Fruit fly (Drosophila melanogaster): ENCODE results near the gene CG13085.

The CG13085 gene

dm6 chr2L:19380630-19381029 is 43.2 kb upstream of the CG13085 start, which contains the start of gene CG17350:
Gene CG17350, plus strand, starts transcription at chr2L:19380930.
- TF ChIP-seq pan (optimal IDR thresholded peaks at IDR 0.05), result no peak
- no peak for TF ChIP-seq dmrt93B (GFP tag; optimal IDR thresholded peaks at IDR 0.05)
- no peak for TF ChIP-seq rgr (GFP tag; optimal IDR thresholded peaks at IDR 0.05)

DNA sequence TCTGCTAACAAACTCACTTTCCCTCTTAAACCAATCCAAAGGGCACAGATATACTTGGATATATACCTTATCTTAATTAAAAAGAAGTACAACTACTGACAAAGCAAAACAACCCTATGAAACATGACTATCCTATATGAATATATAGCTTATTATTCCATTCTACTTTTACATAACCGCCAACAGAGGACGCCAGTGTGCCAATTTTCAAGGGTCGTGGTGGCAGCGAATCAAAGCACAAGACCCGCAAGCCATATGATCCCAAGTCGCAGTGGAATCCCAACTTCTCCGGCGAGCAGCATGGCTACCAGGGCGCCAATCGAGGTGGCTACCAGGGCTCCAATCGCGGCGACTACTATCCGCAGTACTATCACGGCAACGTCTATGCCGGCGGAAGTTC is 41.5 kb upstream of the CG13085 start:
- TF ChIP-seq Sp1 (GFP tag; optimal IDR thresholded peaks at IDR 0.05) (no peak), Hr83 (GFP tag; optimal IDR thresholded peaks at IDR 0.05; ENCODE audit: poor library complexity, severe bottlenecking) (no peak), Abd-B (GFP tag; optimal IDR thresholded peaks at IDR 0.05) (no peak), psq (GFP tag; optimal IDR thresholded peaks at IDR 0.05) (no peak), usp (GFP tag; optimal IDR thresholded peaks at IDR 0.05) (no peak), Hr78 (GFP tag; optimal IDR thresholded peaks at IDR 0.05) (no peak), brk (GFP tag; optimal IDR thresholded peaks at IDR 0.05) (no peak), CG9705 (GFP tag; optimal IDR thresholded peaks at IDR 0.05) (no peak), tai (GFP tag; optimal IDR thresholded peaks at IDR 0.05) (no peak), pan (optimal IDR thresholded peaks at IDR 0.05) (no peak), sage (GFP tag; optimal IDR thresholded peaks at IDR 0.05) (no peak), Mio (GFP tag; optimal IDR thresholded peaks at IDR 0.05) (no peak), CG32264 (GFP tag; optimal IDR thresholded peaks at IDR 0.05) (no peak), foxo (GFP tag; optimal IDR thresholded peaks at IDR 0.05) (no peak), GATAd (GFP tag; optimal IDR thresholded peaks at IDR 0.05) (no peak), dsf (GFP tag; optimal IDR thresholded peaks at IDR 0.05; ENCODE audit: borderline replicate concordance) (no peak)

DNA sequence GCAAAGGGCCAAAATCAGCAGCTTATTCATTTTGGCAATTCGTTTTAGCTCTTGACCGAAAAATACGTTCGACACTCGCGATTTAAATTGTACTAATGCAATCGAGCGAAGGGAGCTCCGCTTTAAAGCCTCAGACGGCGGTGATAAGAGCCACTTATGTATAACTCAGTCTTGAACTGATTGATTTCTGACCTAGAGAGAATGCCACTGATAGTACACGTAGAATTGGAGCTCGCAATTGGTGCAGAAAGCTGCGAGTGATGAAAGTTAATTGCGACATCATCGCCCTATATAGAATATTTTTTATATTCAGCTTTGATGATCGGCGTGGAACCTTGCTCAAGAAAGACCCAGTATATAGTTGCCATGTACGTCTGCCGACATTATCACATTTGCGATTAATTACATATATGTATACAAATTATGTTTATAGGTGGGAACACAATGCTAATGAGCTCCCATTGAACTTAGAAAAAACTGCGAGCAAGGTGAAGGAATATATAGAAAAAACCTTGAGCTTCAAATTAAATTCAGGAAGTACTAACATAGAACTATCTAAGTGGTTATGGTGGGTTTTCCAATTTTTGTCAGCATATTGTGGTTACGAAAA is 37.6 kb upstream of the CG13085 start, which contains the start of gene fon:
Gene fon (minus strand): TSS at position 100 of the 610 bp plus-strand sequence.
- no peak for TF ChIP-seq CG9705 (GFP tag; optimal IDR thresholded peaks at IDR 0.05)
- no peak for TF ChIP-seq Hr83 (GFP tag; optimal IDR thresholded peaks at IDR 0.05; ENCODE audit: poor library complexity, severe bottlenecking)
- TF ChIP-seq pan (optimal IDR thresholded peaks at IDR 0.05), result no peak
- TF ChIP-seq rgr (GFP tag; optimal IDR thresholded peaks at IDR 0.05), result no peak
- TF ChIP-seq brk (GFP tag; optimal IDR thresholded peaks at IDR 0.05), result no peak
- no peak for TF ChIP-seq N (GFP tag; optimal IDR thresholded peaks at IDR 0.05)
- TF ChIP-seq foxo (GFP tag; optimal IDR thresholded peaks at IDR 0.05), result no peak
- TF ChIP-seq Hr78 (GFP tag; optimal IDR thresholded peaks at IDR 0.05), result no peak
- TF ChIP-seq tai (GFP tag; optimal IDR thresholded peaks at IDR 0.05), result no peak
- no peak for TF ChIP-seq dmrt93B (GFP tag; optimal IDR thresholded peaks at IDR 0.05)

- TF ChIP-seq Rel (GFP tag; optimal IDR thresholded peaks at IDR 0.05) (no peak), Rel (tag; optimal IDR thresholded peaks at IDR 0.05) (peak; percentile 93), Mio (GFP tag; optimal IDR thresholded peaks at IDR 0.05) (no peak), br (GFP tag; optimal IDR thresholded peaks at IDR 0.05) (no peak), Sp1 (GFP tag; optimal IDR thresholded peaks at IDR 0.05) (no peak), Myc (optimal IDR thresholded peaks at IDR 0.05) (no peak)
Measured at dm6 chr2L:19388966-19389365, 34.9 kb upstream of the CG13085 start.

DNA sequence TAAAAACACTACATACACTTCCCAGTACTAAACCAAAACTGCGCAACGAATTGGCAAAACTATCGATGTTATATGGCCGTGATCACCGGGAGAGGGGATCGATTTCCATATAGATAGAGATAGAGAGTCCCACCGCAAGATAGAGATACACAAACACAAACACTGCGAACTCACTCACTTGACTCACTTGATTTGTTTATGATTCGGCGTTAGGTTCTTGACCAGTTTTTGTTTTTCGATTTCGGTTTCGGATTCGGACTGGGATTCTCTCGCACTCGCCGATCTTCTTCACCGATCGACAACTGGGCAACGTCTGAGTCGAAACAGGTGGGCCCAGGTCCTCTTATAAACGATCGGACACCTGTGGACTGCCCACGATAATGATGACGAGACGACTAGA is 34.1 kb upstream of the CG13085 start, which contains the start of gene CG17549:
Gene CG17549 (minus strand): TSS at position 327 of the 400 bp plus-strand sequence.
- peak; percentile 11 for TF ChIP-seq Hr83 (GFP tag; optimal IDR thresholded peaks at IDR 0.05; ENCODE audit: poor library complexity, severe bottlenecking)
- no peak for TF ChIP-seq Rel (GFP tag; optimal IDR thresholded peaks at IDR 0.05)
- peak; percentile 17 for TF ChIP-seq Rel (tag; optimal IDR thresholded peaks at IDR 0.05)
- no peak for TF ChIP-seq OdsH (GFP tag; optimal IDR thresholded peaks at IDR 0.05)

dm6 chr2L:19393703-19394210 is 30.1 kb upstream of the CG13085 start, which contains the start of gene CG31798:
Gene CG31798, plus strand, starts transcription at chr2L:19394160.
- no peak for TF ChIP-seq Hr78 (GFP tag; optimal IDR thresholded peaks at IDR 0.05)
- TF ChIP-seq Hr83 (GFP tag; optimal IDR thresholded peaks at IDR 0.05; ENCODE audit: poor library complexity, severe bottlenecking), result no peak
- TF ChIP-seq Myc (optimal IDR thresholded peaks at IDR 0.05), result peak; percentile 89

DNA sequence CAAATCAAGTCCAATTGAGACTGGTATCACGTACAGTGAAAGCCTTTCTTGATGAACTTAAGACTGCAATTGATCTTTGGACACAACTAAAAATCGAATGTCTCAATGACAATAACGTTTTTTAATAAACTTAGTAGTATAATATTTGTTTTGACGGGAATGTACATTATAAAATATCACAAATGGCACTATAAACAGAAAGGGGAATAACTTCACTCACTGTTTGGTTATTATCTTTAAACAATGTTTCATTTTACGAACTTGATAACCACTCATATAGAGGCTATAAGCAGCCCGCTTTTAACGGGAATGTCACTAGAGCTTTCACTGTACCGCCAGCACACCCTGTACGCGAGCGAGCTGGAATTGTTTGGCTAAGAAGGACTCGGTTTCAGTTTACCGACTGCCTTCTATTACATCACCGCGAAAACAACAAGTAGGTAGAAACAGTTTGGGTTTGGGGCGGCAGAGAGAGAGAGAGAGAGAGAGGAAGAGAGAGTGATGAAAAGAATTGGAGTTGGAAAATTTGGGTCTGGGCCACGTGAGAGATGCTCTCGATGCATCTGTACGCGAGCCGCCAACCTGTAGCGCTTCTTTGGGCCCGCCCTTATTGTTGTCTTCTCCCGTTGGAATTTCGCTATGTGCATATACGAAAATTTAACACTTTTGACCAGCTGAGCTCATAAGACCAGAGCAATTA is 26.1 kb upstream of the CG13085 start:
- TF ChIP-seq fru (GFP tag; optimal IDR thresholded peaks at IDR 0.05) (peak; percentile 75), Sp1 (GFP tag; optimal IDR thresholded peaks at IDR 0.05) (peak; percentile 72), dmrt93B (GFP tag; optimal IDR thresholded peaks at IDR 0.05) (peak; percentile 37), Vsx2 (GFP tag; optimal IDR thresholded peaks at IDR 0.05; ENCODE audit: partially characterized antibody) (no peak), Dfd (GFP tag; optimal IDR thresholded peaks at IDR 0.05) (no peak), Mio (GFP tag; optimal IDR thresholded peaks at IDR 0.05) (no peak), Hr78 (GFP tag; optimal IDR thresholded peaks at IDR 0.05) (no peak), sage (GFP tag; optimal IDR thresholded peaks at IDR 0.05) (peak; percentile 22), woc (GFP tag; optimal IDR thresholded peaks at IDR 0.05) (peak; percentile 61), rgr (GFP tag; optimal IDR thresholded peaks at IDR 0.05) (peak; percentile 64), pan (optimal IDR thresholded peaks at IDR 0.05) (no peak), Hnf4 (GFP tag; optimal IDR thresholded peaks at IDR 0.05) (peak; percentile 22), OdsH (GFP tag; optimal IDR thresholded peaks at IDR 0.05) (peak; percentile 64), lola (GFP tag; optimal IDR thresholded peaks at IDR 0.05) (no peak), foxo (GFP tag; optimal IDR thresholded peaks at IDR 0.05) (peak in 1 of 2 experiments; percentile 75), Rel (GFP tag; optimal IDR thresholded peaks at IDR 0.05) (no peak), Rel (tag; optimal IDR thresholded peaks at IDR 0.05) (peak; percentile 60), HLH106 (tag; optimal IDR thresholded peaks at IDR 0.05) (peak; percentile 78), jim (GFP tag; optimal IDR thresholded peaks at IDR 0.05) (no peak), Abd-B (GFP tag; optimal IDR thresholded peaks at IDR 0.05) (no peak)
